Fruit fly (Drosophila melanogaster) whole organism, embryonic: ENCODE measurements around the gene Tsen34.

Experiments used
- Atf-2 ChIP-seq: fragments of 200-800 bp; sonication (Bioruptor generic); optimal IDR thresholded peaks from 2 replicates; lab custom pipeline; 2016; ENCODE audit warnings: missing biosample characterization, missing genetic modification characterization
- CG1024 ChIP-seq: fragments of 200-800 bp; sonication (Bioruptor generic); IDR thresholded peaks from 2 replicates; pipeline ENCODE4 v1.3.6; 2022; ENCODE audit warnings: missing biosample characterization, missing genetic modification characterization
- CG11085 ChIP-seq: fragments of 200-800 bp; sonication (Bioruptor generic); IDR thresholded peaks from 2 replicates; pipeline ENCODE4 v1.3.6; 2022; ENCODE audit warnings: missing biosample characterization, missing genetic modification characterization
- CG12299 ChIP-seq: fragments of 200-800 bp; sonication (Bioruptor generic); optimal IDR thresholded peaks from 2 replicates; lab custom pipeline; 2018; ENCODE audit warnings: missing biosample characterization, mild to moderate bottlenecking, missing genetic modification characterization
- CG13894 ChIP-seq: fragments of 200-800 bp; sonication (Bioruptor generic); optimal IDR thresholded peaks from 3 replicates; lab custom pipeline; 2018; ENCODE audit warnings: missing biosample characterization, mild to moderate bottlenecking, missing genetic modification characterization, moderate library complexity
- CG15269 ChIP-seq: fragments of 200-800 bp; sonication (Bioruptor generic); optimal IDR thresholded peaks from 2 replicates; lab custom pipeline; 2018; ENCODE audit warnings: missing biosample characterization, mild to moderate bottlenecking, missing genetic modification characterization, moderate library complexity
- CG17361 ChIP-seq: fragments of 200-800 bp; sonication (Bioruptor generic); IDR thresholded peaks from 3 replicates; pipeline ENCODE4 v1.3.6; 2022; ENCODE audit warnings: missing biosample characterization, missing genetic modification characterization
- CG17912 ChIP-seq: fragments of 200-800 bp; sonication (Bioruptor generic); optimal IDR thresholded peaks from 2 replicates; lab custom pipeline; 2018; ENCODE audit warnings: missing biosample characterization, mild to moderate bottlenecking, missing genetic modification characterization
- CG1792 ChIP-seq: fragments of 200-800 bp; sonication (Bioruptor generic); optimal IDR thresholded peaks from 2 replicates; lab custom pipeline; 2016; ENCODE audit warnings: missing biosample characterization, missing genetic modification characterization
- CG18011 ChIP-seq: fragments of 200-800 bp; sonication (Bioruptor generic); optimal IDR thresholded peaks from 2 replicates; lab custom pipeline; 2017; ENCODE audit warnings: missing biosample characterization, missing genetic modification characterization, mild to moderate bottlenecking, moderate library complexity, missing genotype
- CG2116 ChIP-seq: fragments of 200-800 bp; sonication (Bioruptor generic); optimal IDR thresholded peaks from 3 replicates; lab custom pipeline; 2018; ENCODE audit warnings: missing biosample characterization, mild to moderate bottlenecking, missing genetic modification characterization
- CG2199 ChIP-seq: fragments of 200-800 bp; sonication (Bioruptor generic); IDR thresholded peaks from 3 replicates; pipeline ENCODE4 v1.3.6; 2022; ENCODE audit warnings: missing biosample characterization, missing genetic modification characterization
- CG2678 ChIP-seq: fragments of 200-800 bp; sonication (Bioruptor generic); optimal IDR thresholded peaks from 3 replicates; lab custom pipeline; 2019; ENCODE audit warnings: missing biosample characterization, mild to moderate bottlenecking, missing genetic modification characterization, moderate library complexity
- CG3065 ChIP-seq: fragments of 200-800 bp; sonication (Bioruptor generic); optimal IDR thresholded peaks from 2 replicates; lab custom pipeline; 2016; ENCODE audit warnings: missing biosample characterization, missing genetic modification characterization
- CG34224 ChIP-seq: fragments of 200-800 bp; sonication (Bioruptor generic); IDR thresholded peaks from 3 replicates; pipeline ENCODE4 v1.3.6; 2022; ENCODE audit warnings: missing biosample characterization, missing genetic modification characterization; ENCODE audit not compliant: partially characterized antibody
- CG3838 ChIP-seq: fragments of 200-800 bp; sonication (Bioruptor generic); optimal IDR thresholded peaks from 3 replicates; lab custom pipeline; 2016; ENCODE audit warnings: missing biosample characterization, missing genetic modification characterization
- CG5953 ChIP-seq: fragments of 200-800 bp; sonication (Bioruptor generic); IDR thresholded peaks from 2 replicates; pipeline ENCODE4 v1.3.6; 2022; ENCODE audit warnings: missing biosample characterization, missing genetic modification characterization
- CG6791 ChIP-seq: fragments of 200-800 bp; sonication (Bioruptor generic); IDR thresholded peaks from 3 replicates; pipeline ENCODE4 v1.3.6; 2022; ENCODE audit warnings: missing biosample characterization, missing genetic modification characterization; ENCODE audit not compliant: partially characterized antibody
- CG7357 ChIP-seq: fragments of 200-800 bp; sonication (Bioruptor generic); IDR thresholded peaks from 3 replicates; pipeline ENCODE4 v1.3.6; 2022; ENCODE audit warnings: missing biosample characterization, missing genetic modification characterization
- CG8089 ChIP-seq: fragments of 200-800 bp; sonication (Bioruptor generic); optimal IDR thresholded peaks from 3 replicates; lab custom pipeline; 2016; ENCODE audit warnings: missing biosample characterization, missing genetic modification characterization
- CG8359 ChIP-seq: fragments of 200-800 bp; sonication (Bioruptor generic); optimal IDR thresholded peaks from 2 replicates; lab custom pipeline; 2017; ENCODE audit warnings: missing biosample characterization, mild to moderate bottlenecking, missing genetic modification characterization, borderline replicate concordance
- CG9437 ChIP-seq: fragments of 200-800 bp; sonication (Bioruptor generic); optimal IDR thresholded peaks from 2 replicates; lab custom pipeline; 2018; ENCODE audit warnings: missing biosample characterization, mild to moderate bottlenecking, missing genetic modification characterization
- CkIIα-i1 ChIP-seq: fragments of 200-800 bp; sonication (Bioruptor generic); IDR thresholded peaks from 2 replicates; pipeline ENCODE4 v1.3.6; 2022; ENCODE audit warnings: missing biosample characterization, missing genetic modification characterization
- CrebB ChIP-seq: fragments of 200-800 bp; sonication (Bioruptor generic); optimal IDR thresholded peaks from 3 replicates; lab custom pipeline; 2018; ENCODE audit warnings: missing biosample characterization, mild to moderate bottlenecking, missing genetic modification characterization
- Deaf1 ChIP-seq: fragments of 200-800 bp; optimal IDR thresholded peaks from 3 replicates; lab custom pipeline; 2019; ENCODE audit warnings: missing biosample characterization, mild to moderate bottlenecking, missing genetic modification characterization, moderate library complexity
- E2f1 ChIP-seq: fragments of 200-800 bp; sonication (Bioruptor generic); IDR thresholded peaks from 2 replicates; pipeline ENCODE4 v1.3.6; 2022; ENCODE audit warnings: missing biosample characterization, missing genetic modification characterization
- GATAe ChIP-seq: fragments of 200-800 bp; sonication (Bioruptor generic); conservative IDR thresholded peaks from 2 replicates; pipeline ENCODE4 v1.3.6; 2022; ENCODE audit warnings: missing biosample characterization, missing genetic modification characterization
- Hr78 ChIP-seq, 2 experiments: fragments of 200-800 bp in 1 of 2; fragments of >200 bp in 1 of 2; sonication (Bioruptor generic) in 1 of 2; optimal IDR thresholded peaks; 2 replicates each; lab custom pipeline; 2017 to 2019; ENCODE audit warnings: missing biosample characterization in 2 of 2, missing genetic modification characterization in 2 of 2, mild to moderate bottlenecking in 1 of 2, moderate library complexity in 1 of 2
- Jarid2 ChIP-seq: fragments of 200-800 bp; sonication (Bioruptor generic); optimal IDR thresholded peaks from 3 replicates; lab custom pipeline; 2017; ENCODE audit warnings: mild to moderate bottlenecking, missing biosample characterization, missing genetic modification reagents, missing genetic modification characterization
- NC2β ChIP-seq: fragments of 200-800 bp; sonication (Bioruptor generic); optimal IDR thresholded peaks from 2 replicates; lab custom pipeline; 2016; ENCODE audit warnings: missing biosample characterization, missing genetic modification characterization
- Nf-YB ChIP-seq: fragments of 200-800 bp; sonication (Bioruptor generic); optimal IDR thresholded peaks from 3 replicates; lab custom pipeline; 2019; ENCODE audit warnings: missing biosample characterization, mild to moderate bottlenecking, missing genetic modification characterization, moderate library complexity
- Sin3A ChIP-seq: fragments of >200 bp; optimal IDR thresholded peaks from 2 replicates; lab custom pipeline; 2018
- Usf ChIP-seq: fragments of 200-800 bp; sonication (Bioruptor generic); optimal IDR thresholded peaks from 2 replicates; lab custom pipeline; 2017; ENCODE audit warnings: missing genotype, missing biosample characterization, missing genetic modification characterization
- bigmax ChIP-seq: fragments of 200-800 bp; sonication (Bioruptor generic); optimal IDR thresholded peaks from 2 replicates; lab custom pipeline; 2018; ENCODE audit warnings: missing biosample characterization, mild to moderate bottlenecking, missing genetic modification characterization
- cas ChIP-seq: fragments of 200-800 bp; sonication (Bioruptor generic); IDR thresholded peaks from 2 replicates; pipeline ENCODE4 v1.3.6; 2022; ENCODE audit warnings: missing biosample characterization, missing genetic modification characterization
- chif ChIP-seq, 2 experiments: fragments of 200-800 bp; sonication (Bioruptor generic); optimal IDR thresholded peaks; 3 replicates each; lab custom pipeline; 2016; ENCODE audit warnings: missing biosample characterization in 2 of 2, missing genetic modification characterization in 2 of 2
- croc ChIP-seq: fragments of 200-800 bp; sonication (Bioruptor generic); conservative IDR thresholded peaks from 3 replicates; pipeline ENCODE4 v1.3.6; 2022; ENCODE audit warnings: missing biosample characterization, missing genetic modification characterization
- danr ChIP-seq: fragments of 200-800 bp; sonication (Bioruptor generic); IDR thresholded peaks from 2 replicates; pipeline ENCODE4 v1.3.6; 2022; ENCODE audit warnings: missing biosample characterization, missing genetic modification characterization
- jing ChIP-seq: fragments of 200-800 bp; sonication (Bioruptor generic); optimal IDR thresholded peaks from 2 replicates; lab custom pipeline; 2018; ENCODE audit warnings: missing biosample characterization, mild to moderate bottlenecking, missing genetic modification characterization
- kni ChIP-seq: fragments of 200-800 bp; sonication (Bioruptor generic); optimal IDR thresholded peaks from 3 replicates; lab custom pipeline; 2017; ENCODE audit warnings: mild to moderate bottlenecking, missing biosample characterization, missing genetic modification reagents, missing genetic modification characterization
- lov ChIP-seq, 2 experiments: fragments of 200-800 bp in 1 of 2; fragments of >200 bp in 1 of 2; sonication (Bioruptor generic) in 1 of 2; IDR thresholded peaks in 1 of 2; optimal IDR thresholded peaks in 1 of 2; 2 replicates in 1 of 2; 3 replicates in 1 of 2; pipeline versions ENCODE4 v1.3.6 to Lab custom; 2017 to 2022; ENCODE audit warnings: missing biosample characterization in 1 of 2, missing genetic modification characterization in 1 of 2
- pho ChIP-seq: fragments of 200-800 bp; sonication (Bioruptor generic); optimal IDR thresholded peaks from 2 replicates; lab custom pipeline; 2016; ENCODE audit warnings: missing biosample characterization, missing genetic modification characterization
- prd ChIP-seq, 3 experiments: fragments of >200 bp in 2 of 3; fragments of 200-800 bp in 1 of 3; sonication (Bioruptor generic) in 1 of 3; optimal IDR thresholded peaks in 2 of 3; IDR thresholded peaks in 1 of 3; 2 replicates in 2 of 3; 3 replicates in 1 of 3; pipeline versions ENCODE4 v1.3.6 to Lab custom; 2017 to 2022; ENCODE audit warnings: missing biosample characterization in 1 of 3, missing genetic modification characterization in 1 of 3
- scrt ChIP-seq: fragments of 200-800 bp; sonication (Bioruptor generic); optimal IDR thresholded peaks from 2 replicates; lab custom pipeline; 2018; ENCODE audit warnings: missing biosample characterization, mild to moderate bottlenecking, missing genetic modification characterization, moderate library complexity
- sima ChIP-seq: fragments of 200-800 bp; sonication (Bioruptor generic); optimal IDR thresholded peaks from 2 replicates; lab custom pipeline; 2016; ENCODE audit warnings: missing biosample characterization, missing genetic modification characterization
- slou ChIP-seq: fragments of 200-800 bp; sonication (Bioruptor generic); optimal IDR thresholded peaks from 3 replicates; lab custom pipeline; 2016; ENCODE audit warnings: missing biosample characterization, missing genetic modification characterization
- wdn ChIP-seq: fragments of 200-800 bp; sonication (Bioruptor generic); IDR thresholded peaks from 2 replicates; pipeline ENCODE4 v1.3.6; 2022; ENCODE audit warnings: missing biosample characterization, missing genetic modification characterization

Gene Tsen34

dm6 chr3L:14761837-14762785 is at the start of gene Tsen34, which contains the start of gene Mgat4a (continued):
- TF ChIP-seq CG11085 (GFP tag; lab: Robert Waterston, UW) (0 out of 2 replicates have a peak, but pooled peaks have one; percentile 33), Atf-2 (GFP tag; lab: Kevin White, UChicago) (no peak), CG15269 (tag; lab: Kevin White, UChicago) (no peak), Jarid2 (GFP tag; lab: Kevin White, UChicago) (no peak), CG2199 (GFP tag; lab: Robert Waterston, UW) (no peak), CG34224 (peak; percentile 46; the same call in 1 of the 3 replicates), Sin3A (peak; percentile 52), Usf (GFP tag; lab: Kevin White, UChicago) (no peak), scrt (GFP tag; lab: Kevin White, UChicago) (peak; percentile 90), pho (GFP tag; lab: Kevin White, UChicago) (peak; percentile 66), kni (GFP tag; lab: Kevin White, UChicago) (peak; percentile 11), wdn (GFP tag; lab: Robert Waterston, UW) (peak; percentile 62), CG17912 (peak; percentile 56), CG17361 (GFP tag; lab: Robert Waterston, UW) (no peak; the same call in 2 of the 3 replicates), CG8359 (no peak), croc (GFP tag; lab: Robert Waterston, UW) (no peak), NC2β (GFP tag; lab: Kevin White, UChicago) (peak; percentile 9), CG5953 (no peak), CG13894 (no peak), CG12299 (tag; lab: Kevin White, UChicago) (no peak), CG8089 (peak; percentile 3), CG2678 (tag; lab: Kevin White, UChicago) (no peak), CG9437 (no peak), bigmax (GFP tag; lab: Kevin White, UChicago) (peak; percentile 6), jing (GFP tag; lab: Kevin White, UChicago) (no peak), CG3838 (GFP tag; lab: Kevin White, UChicago) (no peak), CG1792 (peak; percentile 58), CG1024 (GFP tag; lab: Robert Waterston, UW) (no peak; the same call in 1 of the 2 replicates), CG7357 (GFP tag; lab: Robert Waterston, UW) (no peak), CG6791 (GFP tag; lab: Robert Waterston, UW) (peak; percentile 74), lov (optimal IDR thresholded peaks at IDR 0.05; lab: Kevin White, UChicago) (no peak), lov (GFP tag; IDR thresholded peaks at IDR 0.05; lab: Robert Waterston, UW) (no peak), E2f1 (GFP tag; lab: Robert Waterston, UW) (no peak; the same call in 1 of the 2 replicates), prd (optimal IDR thresholded peaks at IDR 0.05; lab: Kevin White, UChicago) (no peak), prd (GFP tag; IDR thresholded peaks at IDR 0.05; lab: Robert Waterston, UW) (peak; percentile 45; the same call in 2 of the 3 replicates), GATAe (GFP tag; lab: Robert Waterston, UW) (no peak), Deaf1 (tag; lab: Kevin White, UChicago) (no peak), danr (no peak), CG2116 (GFP tag; lab: Kevin White, UChicago) (peak; percentile 71), CG18011 (GFP tag; lab: Kevin White, UChicago) (no peak), chif (GFP tag; optimal IDR thresholded peaks at IDR 0.05; lab: Kevin White, UChicago) (peak in 1 of 2 experiments; percentile 28), Nf-YB (GFP tag; lab: Kevin White, UChicago) (no peak), CG3065 (GFP tag; lab: Kevin White, UChicago) (no peak), CkIIα-i1 (no peak), Hr78 (GFP tag; optimal IDR thresholded peaks at IDR 0.05; lab: Kevin White, UChicago) (no peak), sima (GFP tag; lab: Kevin White, UChicago) (no peak), cas (GFP tag; lab: Robert Waterston, UW) (peak; percentile 47; the same call in 1 of the 2 replicates), slou (GFP tag; lab: Kevin White, UChicago) (peak; percentile 49), CrebB (tag; lab: Kevin White, UChicago) (peak; percentile 55)
